Worm (Caenorhabditis elegans): ENCODE results near the gene C37C3.9.

DNA sequence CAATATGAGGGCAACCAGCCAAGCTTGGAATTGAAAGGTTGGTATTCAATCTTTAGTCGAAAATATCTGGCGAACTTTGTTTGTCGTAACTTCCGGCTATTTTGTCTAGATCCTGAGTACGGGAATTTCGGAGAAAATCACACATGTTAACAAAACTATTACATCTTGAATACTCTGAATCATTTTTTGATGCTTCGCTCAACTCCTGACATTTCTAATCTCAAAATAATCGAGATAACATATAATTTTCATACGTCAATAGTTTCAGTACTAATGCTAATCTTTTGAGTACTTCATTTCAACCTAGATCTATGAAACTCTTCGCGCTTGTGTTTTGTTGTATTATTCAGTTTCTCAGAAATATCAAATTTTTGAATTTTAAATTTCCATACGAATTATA, 46.7 kb upstream of the C37C3.9 start:
- TF ChIP-seq fos-1 (tag; optimal IDR thresholded peaks at IDR 0.05) (no peak), egl-27 (tag; optimal IDR thresholded peaks at IDR 0.05) (no peak), alr-1 (tag; optimal IDR thresholded peaks at IDR 0.05) (no peak)
